Fruit fly (Drosophila melanogaster): Measurements from ENCODE around the gene Mpp6.

Gene Mpp6

dm6 chr2L:21168295-21169159 is 12.4 kb downstream of the Mpp6 start, which contains the start of the genes mAcon1, CG43345 and CG43346 (continued):
- TF ChIP-seq wek (GFP tag; optimal IDR thresholded peaks at IDR 0.05) (no peak), lilli (GFP tag; optimal IDR thresholded peaks at IDR 0.05) (peak; percentile 89), CG31365 (tag; optimal IDR thresholded peaks at IDR 0.05) (no peak), dmrt11E (tag; optimal IDR thresholded peaks at IDR 0.05) (peak; percentile 73), Deaf1 (tag; optimal IDR thresholded peaks at IDR 0.05) (no peak), Sox102F (GFP tag; optimal IDR thresholded peaks at IDR 0.05) (no peak), tin (GFP tag; optimal IDR thresholded peaks at IDR 0.05) (peak; percentile 80), shn (GFP tag; optimal IDR thresholded peaks at IDR 0.05) (peak; percentile 92), Hmr (GFP tag; optimal IDR thresholded peaks at IDR 0.05) (no peak), chm (GFP tag; IDR thresholded peaks at IDR 0.05) (peak; percentile 6; the same call in 1 of the 2 replicates), abd-A (tag; optimal IDR thresholded peaks at IDR 0.05) (no peak), B-H1 (GFP tag; IDR thresholded peaks at IDR 0.05) (peak; percentile 41; the same call in 1 of the 3 replicates), CG13624 (GFP tag; optimal IDR thresholded peaks at IDR 0.05) (peak; percentile 91), eve (GFP tag; optimal IDR thresholded peaks at IDR 0.05) (no peak), Taf1 (GFP tag; IDR thresholded peaks at IDR 0.05) (no peak; the same call in 1 of the 2 replicates), Ptx1 (GFP tag; IDR thresholded peaks at IDR 0.05) (peak; percentile 78), mld (GFP tag; IDR thresholded peaks at IDR 0.05; ENCODE audit: partially characterized antibody) (no peak), CG3847 (GFP tag; IDR thresholded peaks at IDR 0.05) (peak; percentile 92), CG34376 (GFP tag; optimal IDR thresholded peaks at IDR 0.05) (peak; percentile 89), CG6813 (GFP tag; optimal IDR thresholded peaks at IDR 0.05) (no peak), MBD-R2 (GFP tag; IDR thresholded peaks at IDR 0.05) (peak; percentile 76), ems (GFP tag; optimal IDR thresholded peaks at IDR 0.05) (peak; percentile 87), croc (GFP tag; conservative IDR thresholded peaks at IDR 0.05) (peak; percentile 64), H15 (GFP tag; IDR thresholded peaks at IDR 0.05) (no peak), pita (GFP tag; optimal IDR thresholded peaks at IDR 0.05) (no peak), gsb-n (tag; optimal IDR thresholded peaks at IDR 0.05) (no peak), D (optimal IDR thresholded peaks at IDR 0.05) (no peak), D (GFP tag; optimal IDR thresholded peaks at IDR 0.05) (peak; percentile 53), dmrt99B (tag; optimal IDR thresholded peaks at IDR 0.05) (no peak), caup (GFP tag; optimal IDR thresholded peaks at IDR 0.05; ENCODE audit: severe bottlenecking) (no peak), Dref (GFP tag; IDR thresholded peaks at IDR 0.05) (no peak), jumu (GFP tag; optimal IDR thresholded peaks at IDR 0.05) (peak; percentile 92), CG14441 (GFP tag; IDR thresholded peaks at IDR 0.05) (no peak; the same call in 1 of the 2 replicates), sisA (GFP tag; IDR thresholded peaks at IDR 0.05) (peak; percentile 60), Oli (tag; optimal IDR thresholded peaks at IDR 0.05) (peak; percentile 75), CG8388 (GFP tag; optimal IDR thresholded peaks at IDR 0.05) (no peak), ERR (GFP tag; optimal IDR thresholded peaks at IDR 0.05) (peak; percentile 82), Sry-β (GFP tag; optimal IDR thresholded peaks at IDR 0.05) (peak; percentile 99), Hr51 (GFP tag; optimal IDR thresholded peaks at IDR 0.05) (peak in 1 of 2 experiments; percentile 87), sc (optimal IDR thresholded peaks at IDR 0.05) (no peak), sc (GFP tag; optimal IDR thresholded peaks at IDR 0.05) (peak; percentile 68), CG12104 (GFP tag; optimal IDR thresholded peaks at IDR 0.05) (peak; percentile 64), gcm (GFP tag; optimal IDR thresholded peaks at IDR 0.05) (no peak), Poxn (GFP tag; IDR thresholded peaks at IDR 0.05) (no peak), CG3163 (GFP tag; optimal IDR thresholded peaks at IDR 0.05) (peak; percentile 78), Hey (tag; optimal IDR thresholded peaks at IDR 0.05) (no peak), Doc2 (GFP tag; IDR thresholded peaks at IDR 0.05) (no peak), Fer1 (GFP tag; optimal IDR thresholded peaks at IDR 0.05) (peak; percentile 89), grn (GFP tag; optimal IDR thresholded peaks at IDR 0.05) (no peak)
